Fruit fly (Drosophila melanogaster) whole organism, embryonic: ENCODE results near the gene Dscam2.

ENCODE experiments used
- ATbp ChIP-seq: fragments of 200-800 bp; sonication (Bioruptor generic); optimal IDR thresholded peaks from 2 replicates; lab custom pipeline; 2017; ENCODE audit warnings: missing biosample characterization, mild to moderate bottlenecking, missing genetic modification characterization, missing genetic modification reagents
- Awh ChIP-seq: fragments of 200-800 bp; sonication (Bioruptor generic); IDR thresholded peaks from 2 replicates; pipeline ENCODE4, ENCODE4 v1.3.6; 2022; ENCODE audit warnings: missing biosample characterization, missing genetic modification characterization
- BEAF-32 ChIP-seq: fragments of 200-800 bp; sonication (Bioruptor generic); optimal IDR thresholded peaks from 3 replicates; lab custom pipeline; 2017; ENCODE audit warnings: missing biosample characterization, missing genetic modification characterization, mild to moderate bottlenecking, moderate library complexity, missing genetic modification reagents
- CG13624 ChIP-seq: fragments of 200-800 bp; sonication (Bioruptor generic); optimal IDR thresholded peaks from 2 replicates; lab custom pipeline; 2016; ENCODE audit warnings: missing biosample characterization, missing genetic modification characterization
- CG15011 ChIP-seq: fragments of 200-800 bp; sonication (Bioruptor generic); optimal IDR thresholded peaks from 3 replicates; lab custom pipeline; 2018; ENCODE audit warnings: missing biosample characterization, mild to moderate bottlenecking, missing genetic modification characterization
- CG15269 ChIP-seq: fragments of 200-800 bp; sonication (Bioruptor generic); optimal IDR thresholded peaks from 2 replicates; lab custom pipeline; 2018; ENCODE audit warnings: missing biosample characterization, mild to moderate bottlenecking, missing genetic modification characterization, moderate library complexity
- CG1529 ChIP-seq: fragments of 200-800 bp; sonication (Bioruptor generic); optimal IDR thresholded peaks from 3 replicates; lab custom pipeline; 2018; ENCODE audit warnings: missing biosample characterization, missing genetic modification characterization
- CG1603 ChIP-seq: fragments of 200-800 bp; sonication (Bioruptor generic); optimal IDR thresholded peaks from 2 replicates; lab custom pipeline; 2019; ENCODE audit warnings: missing biosample characterization, mild to moderate bottlenecking, missing genetic modification characterization, moderate library complexity
- CG17385 ChIP-seq: fragments of 200-800 bp; sonication (Bioruptor generic); optimal IDR thresholded peaks from 3 replicates; lab custom pipeline; 2018; ENCODE audit warnings: missing biosample characterization, mild to moderate bottlenecking, missing genetic modification characterization
- CG32767 ChIP-seq: fragments of 200-800 bp; sonication (Bioruptor generic); IDR thresholded peaks from 2 replicates; pipeline ENCODE4 v1.3.6; 2022; ENCODE audit warnings: missing biosample characterization, missing genetic modification characterization
- CG34224 ChIP-seq: fragments of 200-800 bp; sonication (Bioruptor generic); IDR thresholded peaks from 3 replicates; pipeline ENCODE4 v1.3.6; 2022; ENCODE audit warnings: missing biosample characterization, missing genetic modification characterization; ENCODE audit not compliant: partially characterized antibody
- CG4617 ChIP-seq: fragments of 200-800 bp; sonication (Bioruptor generic); optimal IDR thresholded peaks from 3 replicates; lab custom pipeline; 2016; ENCODE audit warnings: missing biosample characterization, missing genetic modification characterization, borderline replicate concordance
- CG8359 ChIP-seq: fragments of 200-800 bp; sonication (Bioruptor generic); optimal IDR thresholded peaks from 2 replicates; lab custom pipeline; 2017; ENCODE audit warnings: missing biosample characterization, mild to moderate bottlenecking, missing genetic modification characterization, borderline replicate concordance
- CG8924 ChIP-seq: fragments of 200-800 bp; optimal IDR thresholded peaks from 3 replicates; lab custom pipeline; 2019; ENCODE audit warnings: missing biosample characterization, mild to moderate bottlenecking, missing genetic modification characterization, moderate library complexity
- CG9437 ChIP-seq: fragments of 200-800 bp; sonication (Bioruptor generic); optimal IDR thresholded peaks from 2 replicates; lab custom pipeline; 2018; ENCODE audit warnings: missing biosample characterization, mild to moderate bottlenecking, missing genetic modification characterization
- CG9797 ChIP-seq: fragments of 200-800 bp; sonication (Bioruptor generic); optimal IDR thresholded peaks from 3 replicates; lab custom pipeline; 2018; ENCODE audit warnings: missing biosample characterization, mild to moderate bottlenecking, missing genetic modification characterization
- CG9932 ChIP-seq: fragments of 200-800 bp; sonication (Bioruptor generic); IDR thresholded peaks from 2 replicates; pipeline ENCODE4 v1.3.6; 2022; ENCODE audit warnings: missing biosample characterization, missing genetic modification characterization
- CkIIα-i1 ChIP-seq: fragments of 200-800 bp; sonication (Bioruptor generic); IDR thresholded peaks from 2 replicates; pipeline ENCODE4 v1.3.6; 2022; ENCODE audit warnings: missing biosample characterization, missing genetic modification characterization
- D19B ChIP-seq: fragments of 200-800 bp; sonication (Bioruptor generic); optimal IDR thresholded peaks from 2 replicates; lab custom pipeline; 2017; ENCODE audit warnings: missing biosample characterization, mild to moderate bottlenecking, missing genetic modification characterization
- Dp ChIP-seq: fragments of 200-800 bp; sonication (Bioruptor generic); optimal IDR thresholded peaks from 2 replicates; lab custom pipeline; 2018; ENCODE audit warnings: missing biosample characterization, mild to moderate bottlenecking, missing genetic modification characterization, moderate library complexity
- HLH3B ChIP-seq: fragments of 200-800 bp; sonication (Bioruptor generic); IDR thresholded peaks from 2 replicates; pipeline ENCODE4 v1.3.6; 2022; ENCODE audit warnings: missing biosample characterization, missing genetic modification characterization
- Hey ChIP-seq: fragments of 200-800 bp; sonication (Bioruptor generic); optimal IDR thresholded peaks from 3 replicates; lab custom pipeline; 2018; ENCODE audit warnings: missing biosample characterization, mild to moderate bottlenecking, missing genetic modification characterization
- Hsf ChIP-seq: fragments of 200-800 bp; sonication (Bioruptor generic); optimal IDR thresholded peaks from 3 replicates; lab custom pipeline; 2016; ENCODE audit warnings: missing biosample characterization, missing genetic modification characterization
- Lim3 ChIP-seq: fragments of 200-800 bp; sonication (Bioruptor generic); IDR thresholded peaks from 2 replicates; pipeline ENCODE4 v1.3.6; 2022; ENCODE audit warnings: missing biosample characterization, missing genetic modification characterization
- MBD-R2 ChIP-seq: fragments of 200-800 bp; sonication (Bioruptor generic); IDR thresholded peaks from 2 replicates; pipeline ENCODE4 v1.3.6; 2022; ENCODE audit warnings: missing biosample characterization, missing genetic modification characterization
- MESR4 ChIP-seq: fragments of 200-800 bp; sonication (Bioruptor generic); optimal IDR thresholded peaks from 2 replicates; lab custom pipeline; 2018; ENCODE audit warnings: missing biosample characterization, mild to moderate bottlenecking, missing genetic modification characterization, moderate library complexity
- Meics ChIP-seq: fragments of 200-800 bp; sonication (Bioruptor generic); optimal IDR thresholded peaks from 2 replicates; lab custom pipeline; 2017; ENCODE audit warnings: missing biosample characterization, mild to moderate bottlenecking, missing genetic modification characterization
- Pdp1 ChIP-seq, 2 experiments: fragments of 200-800 bp; sonication (Bioruptor generic); optimal IDR thresholded peaks; 3 replicates each; lab custom pipeline; 2016; ENCODE audit warnings: missing biosample characterization in 2 of 2, missing genetic modification characterization in 2 of 2, mild to moderate bottlenecking in 1 of 2, moderate library complexity in 1 of 2
- Sin3A ChIP-seq: fragments of >200 bp; optimal IDR thresholded peaks from 2 replicates; lab custom pipeline; 2018
- YL-1 ChIP-seq: fragments of 200-800 bp; sonication (Bioruptor generic); optimal IDR thresholded peaks from 3 replicates; lab custom pipeline; 2017; ENCODE audit warnings: missing biosample characterization, mild to moderate bottlenecking, missing genetic modification characterization
- bab2 ChIP-seq: fragments of 200-800 bp; sonication (Bioruptor generic); optimal IDR thresholded peaks from 2 replicates; lab custom pipeline; 2016; ENCODE audit warnings: missing biosample characterization, missing genetic modification characterization
- dpn ChIP-seq, 2 experiments: fragments of 200-800 bp; sonication (Bioruptor generic); optimal IDR thresholded peaks; 3 replicates each; lab custom pipeline; 2016; ENCODE audit warnings: missing biosample characterization in 2 of 2, missing genetic modification characterization in 2 of 2
- exex ChIP-seq: fragments of 200-800 bp; sonication (Bioruptor generic); optimal IDR thresholded peaks from 4 replicates; lab custom pipeline; 2018; ENCODE audit warnings: missing biosample characterization, mild to moderate bottlenecking, missing genetic modification characterization, moderate library complexity
- gem ChIP-seq: fragments of 200-800 bp; sonication (Bioruptor generic); optimal IDR thresholded peaks from 2 replicates; lab custom pipeline; 2019; ENCODE audit warnings: missing biosample characterization, mild to moderate bottlenecking, missing genetic modification characterization, moderate library complexity
- gro ChIP-seq: fragments of 200-800 bp; sonication (Bioruptor generic); optimal IDR thresholded peaks from 2 replicates; lab custom pipeline; 2016; ENCODE audit warnings: missing biosample characterization, missing genetic modification characterization
- jing ChIP-seq: fragments of 200-800 bp; sonication (Bioruptor generic); optimal IDR thresholded peaks from 2 replicates; lab custom pipeline; 2018; ENCODE audit warnings: missing biosample characterization, mild to moderate bottlenecking, missing genetic modification characterization
- kay ChIP-seq: fragments of 200-800 bp; sonication (Bioruptor generic); optimal IDR thresholded peaks from 2 replicates; lab custom pipeline; 2016; ENCODE audit warnings: missing biosample characterization, missing genetic modification characterization
- kni ChIP-seq: fragments of 200-800 bp; sonication (Bioruptor generic); optimal IDR thresholded peaks from 3 replicates; lab custom pipeline; 2017; ENCODE audit warnings: mild to moderate bottlenecking, missing biosample characterization, missing genetic modification reagents, missing genetic modification characterization
- mirr ChIP-seq: fragments of 200-800 bp; sonication (Bioruptor generic); optimal IDR thresholded peaks from 3 replicates; lab custom pipeline; 2018; ENCODE audit warnings: missing biosample characterization, mild to moderate bottlenecking, missing genetic modification characterization
- odd ChIP-seq: fragments of 200-800 bp; sonication (Bioruptor generic); optimal IDR thresholded peaks from 2 replicates; lab custom pipeline; 2017; ENCODE audit warnings: missing biosample characterization, mild to moderate bottlenecking, missing genetic modification characterization
- pb ChIP-seq: fragments of 200-800 bp; sonication (Bioruptor generic); optimal IDR thresholded peaks from 3 replicates; lab custom pipeline; 2016; ENCODE audit warnings: missing biosample characterization, missing genetic modification characterization
- prd ChIP-seq, 3 experiments: fragments of >200 bp in 2 of 3; fragments of 200-800 bp in 1 of 3; sonication (Bioruptor generic) in 1 of 3; optimal IDR thresholded peaks in 2 of 3; IDR thresholded peaks in 1 of 3; 2 replicates in 2 of 3; 3 replicates in 1 of 3; pipeline versions ENCODE4 v1.3.6 to Lab custom; 2017 to 2022; ENCODE audit warnings: missing biosample characterization in 1 of 3, missing genetic modification characterization in 1 of 3
- slp2 ChIP-seq: fragments of 200-800 bp; sonication (Bioruptor generic); optimal IDR thresholded peaks from 2 replicates; lab custom pipeline; 2016; ENCODE audit warnings: missing biosample characterization, missing genetic modification characterization
- stwl ChIP-seq: fragments of 200-800 bp; sonication (Bioruptor generic); optimal IDR thresholded peaks from 3 replicates; lab custom pipeline; 2018; ENCODE audit warnings: missing biosample characterization, mild to moderate bottlenecking, missing genetic modification characterization, moderate library complexity
- tio ChIP-seq: fragments of 200-800 bp; sonication (Bioruptor generic); optimal IDR thresholded peaks from 2 replicates; lab custom pipeline; 2017; ENCODE audit warnings: missing biosample characterization, missing genetic modification characterization, inconsistent platforms
- unc-4 ChIP-seq: fragments of 200-800 bp; sonication (Bioruptor generic); IDR thresholded peaks from 2 replicates; pipeline ENCODE4 v1.3.6; 2022; ENCODE audit warnings: missing biosample characterization, missing genetic modification characterization; ENCODE audit not compliant: partially characterized antibody
- usp ChIP-seq: fragments of >200 bp; optimal IDR thresholded peaks from 2 replicates; lab custom pipeline; 2017; ENCODE audit warnings: missing biosample characterization, missing genetic modification characterization
- vfl ChIP-seq: fragments of 200-800 bp; sonication (Bioruptor generic); optimal IDR thresholded peaks from 2 replicates; lab custom pipeline; 2016; ENCODE audit warnings: missing biosample characterization, missing genetic modification characterization
- vvl ChIP-seq: fragments of 200-800 bp; sonication (Bioruptor generic); IDR thresholded peaks from 2 replicates; pipeline ENCODE4 v1.3.6; 2022; ENCODE audit warnings: missing biosample characterization, missing genetic modification characterization

Dscam2 gene

dm6 chr3L:7238072-7238759 lies 48.5 kb upstream of the Dscam2 start, which contains the start of the genes CG14829 and BHD (continued):
- TF ChIP-seq CG15269 (tag; lab: Kevin White, UChicago) (no peak), CG13624 (GFP tag; lab: Kevin White, UChicago) (no peak), Lim3 (GFP tag; lab: Robert Waterston, UW) (no peak), BEAF-32 (GFP tag; lab: Kevin White, UChicago) (peak; percentile 42), MBD-R2 (GFP tag; lab: Robert Waterston, UW) (peak; percentile 59), vfl (no peak), MESR4 (peak; percentile 42), kay (GFP tag; lab: Kevin White, UChicago) (no peak), CG9797 (GFP tag; lab: Kevin White, UChicago) (peak; percentile 60), bab2 (GFP tag; lab: Kevin White, UChicago) (no peak), Pdp1 (GFP tag; optimal IDR thresholded peaks at IDR 0.05; lab: Kevin White, UChicago) (peak in 1 of 2 experiments; percentile 66), usp (GFP tag; lab: Kevin White, UChicago) (no peak), CG32767 (GFP tag; lab: Robert Waterston, UW) (no peak), pb (no peak), vvl (no peak), CG17385 (GFP tag; lab: Kevin White, UChicago) (no peak), Dp (peak; percentile 63), exex (no peak), gro (GFP tag; lab: Kevin White, UChicago) (no peak), CG9932 (GFP tag; lab: Robert Waterston, UW) (no peak), CG8924 (peak; percentile 23), YL-1 (GFP tag; lab: Kevin White, UChicago) (peak; percentile 48), CG4617 (GFP tag; lab: Kevin White, UChicago) (peak; percentile 22), D19B (no peak), odd (GFP tag; lab: Kevin White, UChicago) (no peak), slp2 (GFP tag; lab: Kevin White, UChicago) (no peak), tio (GFP tag; lab: Kevin White, UChicago) (no peak), HLH3B (GFP tag; lab: Robert Waterston, UW) (no peak), Hey (tag; lab: Kevin White, UChicago) (no peak), Meics (GFP tag; lab: Kevin White, UChicago) (no peak), CG1529 (GFP tag; lab: Kevin White, UChicago) (no peak), Sin3A (lab: Kevin White, UChicago) (no peak), CG34224 (GFP tag; lab: Robert Waterston, UW) (no peak), CG9437 (no peak), prd (optimal IDR thresholded peaks at IDR 0.05; lab: Kevin White, UChicago) (no peak), prd (GFP tag; IDR thresholded peaks at IDR 0.05; lab: Robert Waterston, UW) (no peak), unc-4 (GFP tag; lab: Robert Waterston, UW) (0 out of 2 replicates have a peak, but pooled peaks have one; percentile 14), mirr (GFP tag; lab: Kevin White, UChicago) (no peak), Hsf (GFP tag; lab: Kevin White, UChicago) (no peak), jing (GFP tag; lab: Kevin White, UChicago) (no peak), Awh (GFP tag; lab: Robert Waterston, UW) (no peak), CG1603 (tag; lab: Kevin White, UChicago) (no peak), CG8359 (GFP tag; lab: Kevin White, UChicago) (no peak), CkIIα-i1 (GFP tag; lab: Robert Waterston, UW) (no peak), CG15011 (GFP tag; lab: Kevin White, UChicago) (no peak), stwl (tag; lab: Kevin White, UChicago) (peak; percentile 86), gem (tag; lab: Kevin White, UChicago) (no peak), dpn (GFP tag; optimal IDR thresholded peaks at IDR 0.05; lab: Kevin White, UChicago) (no peak), ATbp (no peak), kni (GFP tag; lab: Kevin White, UChicago) (no peak)
